Worm (Caenorhabditis elegans): ENCODE results near the gene mcm-2.
A peak's percentile ranks its signal among the peaks of the same experiment; 100 is the strongest.

mcm-2 gene

ce11 chrII:12008772-12009171 lies 2.3 kb upstream of the mcm-2 start, which contains the start of gene glb-29:
Gene glb-29, plus strand, starts transcription at chrII:12009072.
- TF ChIP-seq zip-2 (tag; optimal IDR thresholded peaks at IDR 0.05), result no peak
- no peak for TF ChIP-seq ceh-20 (GFP tag; IDR thresholded peaks at IDR 0.05)
- no peak for TF ChIP-seq pha-4 (GFP tag; IDR thresholded peaks at IDR 0.05)
- TF ChIP-seq pha-4 (tag; optimal IDR thresholded peaks at IDR 0.05), result no peak
- TF ChIP-seq snpc-1.2 (GFP tag; IDR thresholded peaks at IDR 0.05), result no peak
- TF ChIP-seq Y105C5A.15 (GFP tag; IDR thresholded peaks at IDR 0.05), result no peak
- TF ChIP-seq egl-43 (GFP tag; IDR thresholded peaks at IDR 0.05), result no peak
- TF ChIP-seq vab-7 (GFP tag; IDR thresholded peaks at IDR 0.05), result no peak
- no peak for TF ChIP-seq lin-38 (GFP tag; IDR thresholded peaks at IDR 0.05)
- TF ChIP-seq nhr-6 (tag; optimal IDR thresholded peaks at IDR 0.05), result no peak
- TF ChIP-seq php-3 (GFP tag; IDR thresholded peaks at IDR 0.05), result no peak
- TF ChIP-seq fkh-10 (GFP tag; optimal IDR thresholded peaks at IDR 0.05), result no peak
- no peak for TF ChIP-seq gei-8 (GFP tag; optimal IDR thresholded peaks at IDR 0.05)
- TF ChIP-seq unc-39 (tag; optimal IDR thresholded peaks at IDR 0.05), result no peak
- no peak for TF ChIP-seq tag-97 (GFP tag; IDR thresholded peaks at IDR 0.05)
- TF ChIP-seq nhr-77 (tag; optimal IDR thresholded peaks at IDR 0.05), result no peak
- no peak for TF ChIP-seq ceh-44 (GFP tag; IDR thresholded peaks at IDR 0.05)

- TF ChIP-seq pqm-1 (tag; optimal IDR thresholded peaks at IDR 0.05), result no peak
- TF ChIP-seq nhr-11 (tag; optimal IDR thresholded peaks at IDR 0.05), result no peak
- TF ChIP-seq nhr-237 (tag; optimal IDR thresholded peaks at IDR 0.05), result no peak
- no peak for TF ChIP-seq lin-29 (GFP tag; IDR thresholded peaks at IDR 0.05)
- TF ChIP-seq set-16 (GFP tag; IDR thresholded peaks at IDR 0.05), result peak; percentile 73
These were observed 444 bp downstream of the mcm-2 start for ce11 chrII:12005981-12006380.

- TF ChIP-seq jun-1 (tag; optimal IDR thresholded peaks at IDR 0.05) (no peak), daf-12 (tag; optimal IDR thresholded peaks at IDR 0.05) (no peak)
These were observed 7.5 kb downstream of the mcm-2 start, which contains the start of gene Y17G7B.23 for ce11 chrII:11998903-11999302. Gene Y17G7B.23, plus strand, starts transcription at chrII:11999203.

- peak in 1 of 2 experiments; percentile 96 for TF ChIP-seq unc-62 (GFP tag; optimal IDR thresholded peaks at IDR 0.05 in 1 of 2)
- TF ChIP-seq unc-62 (tag; optimal IDR thresholded peaks at IDR 0.05), result no peak
- no peak for TF ChIP-seq nhr-111 (GFP tag; optimal IDR thresholded peaks at IDR 0.05)
These were observed 11.5 kb downstream of the mcm-2 start for ce11 chrII:11994940-11995339.

- TF ChIP-seq sdz-12 (GFP tag; optimal IDR thresholded peaks at IDR 0.05) (no peak), ceh-32 (tag; optimal IDR thresholded peaks at IDR 0.05; ENCODE audit: poor library complexity) (no peak), nhr-28 (tag; optimal IDR thresholded peaks at IDR 0.05) (no peak), mxl-2 (GFP tag; conservative IDR thresholded peaks at IDR 0.05) (no peak), nhr-25 (tag; optimal IDR thresholded peaks at IDR 0.05; ENCODE audit: borderline replicate concordance, insufficient read depth) (no peak), ztf-11 (tag; optimal IDR thresholded peaks at IDR 0.05) (no peak), T20F7.1 (GFP tag; optimal IDR thresholded peaks at IDR 0.05) (no peak), jun-1 (tag; optimal IDR thresholded peaks at IDR 0.05) (no peak), nhr-42 (GFP tag; IDR thresholded peaks at IDR 0.05) (no peak), gei-8 (GFP tag; optimal IDR thresholded peaks at IDR 0.05) (no peak), dmd-6 (GFP tag; IDR thresholded peaks at IDR 0.05) (no peak), Y5F2A.4 (GFP tag; optimal IDR thresholded peaks at IDR 0.05) (no peak)
These were observed 13.7 kb downstream of the mcm-2 start, which contains the start of gene dhps-1 for ce11 chrII:11992701-11993100. Gene dhps-1, plus strand, starts transcription at chrII:11993001.
